Worm (Caenorhabditis elegans): ENCODE results near the gene Y57G11B.3.

DNA sequence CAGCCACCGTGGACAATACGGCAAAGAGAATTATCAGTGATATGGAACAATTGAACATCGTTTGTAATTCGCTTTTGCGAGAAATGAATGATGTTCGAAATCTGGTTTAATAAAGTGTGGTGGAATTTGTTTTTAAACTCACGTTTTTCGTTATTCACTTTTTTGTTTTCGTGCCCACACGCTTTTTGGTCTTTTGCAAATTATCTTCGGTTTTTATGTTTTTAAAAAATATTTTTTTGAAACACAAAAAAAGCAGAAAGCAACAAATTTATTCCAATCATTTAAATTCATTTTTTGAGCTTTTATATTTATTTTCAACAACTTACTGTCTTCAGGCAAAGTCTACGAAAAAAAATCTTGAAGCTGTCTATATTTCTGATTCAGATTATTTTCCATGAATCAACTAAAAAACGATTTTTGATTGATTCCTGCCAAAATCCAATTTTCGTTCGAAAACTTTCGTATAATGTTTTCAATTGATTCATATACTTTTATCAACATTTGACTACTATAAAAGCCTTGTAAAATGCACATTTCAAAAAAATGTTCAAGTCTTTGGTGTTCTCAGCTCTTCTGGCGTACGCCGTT is at the start of gene Y57G11B.3, which contains the start of gene Y57G11B.5:
- no peak for TF ChIP-seq lin-32 (GFP tag; optimal IDR thresholded peaks at IDR 0.05)
- TF ChIP-seq lsy-2 (tag; optimal IDR thresholded peaks at IDR 0.05): no peak
- no peak for TF ChIP-seq unc-62 (GFP tag; optimal IDR thresholded peaks at IDR 0.05)
- TF ChIP-seq unc-39 (tag; optimal IDR thresholded peaks at IDR 0.05): no peak
- no peak for TF ChIP-seq ces-1 (GFP tag; optimal IDR thresholded peaks at IDR 0.05)
- no peak for TF ChIP-seq nhr-28 (tag; optimal IDR thresholded peaks at IDR 0.05)
- TF ChIP-seq snpc-4 (tag; optimal IDR thresholded peaks at IDR 0.05): no peak
